Worm (Caenorhabditis elegans) whole organism, mixed stage, embryonic: Measurements from ENCODE around the gene K07H8.5.

ENCODE experiments used
- elt-1 ChIP-seq: sonication (generic microtip); optimal IDR thresholded peaks from 2 replicates; lab custom pipeline; 2017; ENCODE audit warnings: missing genetic modification characterization, mild to moderate bottlenecking, missing compliant biosample characterization, antibody characterized with exemption, moderate library complexity, borderline replicate concordance; ENCODE audit not compliant: insufficient read depth
- elt-3 ChIP-seq: fragments of 150-350 bp; optimal IDR thresholded peaks from 2 replicates; lab custom pipeline; 2014; ENCODE audit warnings: missing biosample characterization, missing genetic modification characterization
- lin-13 ChIP-seq: fragments of 150-350 bp; optimal IDR thresholded peaks from 2 replicates; lab custom pipeline; 2014; ENCODE audit warnings: missing biosample characterization, missing genetic modification characterization
- nhr-237 ChIP-seq: fragments of 150-350 bp; optimal IDR thresholded peaks from 2 replicates; lab custom pipeline; 2014; ENCODE audit warnings: missing biosample characterization, missing genetic modification characterization
- pha-4 ChIP-seq: fragments of 150-350 bp; optimal IDR thresholded peaks from 2 replicates; lab custom pipeline; 2018; ENCODE audit warnings: missing biosample characterization, missing genetic modification reagents, missing genetic modification characterization
- snpc-4 ChIP-seq: fragments of 150-350 bp; optimal IDR thresholded peaks from 2 replicates; lab custom pipeline; 2014; ENCODE audit warnings: missing biosample characterization, missing genetic modification characterization
- unc-62 ChIP-seq: fragments of 150-350 bp; optimal IDR thresholded peaks from 2 replicates; lab custom pipeline; 2014; ENCODE audit warnings: missing biosample characterization, missing genetic modification reagents, missing genetic modification characterization

- TF ChIP-seq elt-3 (no peak), pha-4 (tag; lab: Kevin White, UChicago) (no peak), elt-1 (tag; lab: Kevin White, UChicago) (peak; percentile 56), lin-13 (tag; lab: Kevin White, UChicago) (no peak), snpc-4 (tag; lab: Kevin White, UChicago) (no peak), unc-62 (GFP tag; lab: Kevin White, UChicago) (no peak), nhr-237 (tag; lab: Kevin White, UChicago) (no peak)
These were observed 12.9 kb upstream of the K07H8.5 start for ce11 chrIV:8255221-8255620.
